Fruit fly (Drosophila melanogaster): ENCODE measurements around the gene CG14857.
A peak's percentile ranks its signal among the peaks of the same experiment; 100 is the strongest.

The CG14857 gene

dm6 chr3R:14847844-14848243 lies 46.3 kb downstream of the CG14857 start:
- TF ChIP-seq CG13204 (GFP tag; optimal IDR thresholded peaks at IDR 0.05) = no peak
- no peak for TF ChIP-seq EcR (GFP tag; optimal IDR thresholded peaks at IDR 0.05)
- peak; percentile 69 for TF ChIP-seq CG17806 (tag; optimal IDR thresholded peaks at IDR 0.05)
- TF ChIP-seq Pif1A (GFP tag; optimal IDR thresholded peaks at IDR 0.05) = peak; percentile 52
- TF ChIP-seq CG8159 (tag; optimal IDR thresholded peaks at IDR 0.05) = peak; percentile 66
- TF ChIP-seq CG10348 (GFP tag; IDR thresholded peaks at IDR 0.05) = no peak
- no peak for TF ChIP-seq Ets98B (GFP tag; IDR thresholded peaks at IDR 0.05)
- TF ChIP-seq CG8301 (tag; optimal IDR thresholded peaks at IDR 0.05) = peak; percentile 50
- peak; percentile 39 for TF ChIP-seq CG34367 (tag; optimal IDR thresholded peaks at IDR 0.05)
- peak; percentile 57 for TF ChIP-seq CG9948 (tag; optimal IDR thresholded peaks at IDR 0.05)
- TF ChIP-seq CG12605 (GFP tag; IDR thresholded peaks at IDR 0.05) = no peak
- no peak for TF ChIP-seq Snoo (tag; optimal IDR thresholded peaks at IDR 0.05)
- TF ChIP-seq D1 (tag; optimal IDR thresholded peaks at IDR 0.05) = peak; percentile 41
- TF ChIP-seq CG4496 (GFP tag; IDR thresholded peaks at IDR 0.05) = no peak
- TF ChIP-seq Pif1B (GFP tag; optimal IDR thresholded peaks at IDR 0.05) = peak; percentile 59
- TF ChIP-seq CG32121 (GFP tag; IDR thresholded peaks at IDR 0.05) = no peak
- no peak for TF ChIP-seq gl (tag; optimal IDR thresholded peaks at IDR 0.05)
- peak; percentile 68 for TF ChIP-seq CG14655 (GFP tag; optimal IDR thresholded peaks at IDR 0.05)
- TF ChIP-seq CG15710 (tag; optimal IDR thresholded peaks at IDR 0.05) = peak; percentile 59

- TF ChIP-seq CG12605 (GFP tag; IDR thresholded peaks at IDR 0.05) (no peak), gl (tag; optimal IDR thresholded peaks at IDR 0.05) (no peak), CG32121 (GFP tag; IDR thresholded peaks at IDR 0.05) (no peak), CG15710 (tag; optimal IDR thresholded peaks at IDR 0.05) (peak; percentile 21), rn (GFP tag; IDR thresholded peaks at IDR 0.05) (no peak), CG34367 (tag; optimal IDR thresholded peaks at IDR 0.05) (no peak), fd96Ca (GFP tag; IDR thresholded peaks at IDR 0.05) (no peak), CG8159 (tag; optimal IDR thresholded peaks at IDR 0.05) (peak; percentile 2), Pif1A (GFP tag; optimal IDR thresholded peaks at IDR 0.05) (no peak), EcR (GFP tag; optimal IDR thresholded peaks at IDR 0.05) (peak; percentile 75), CG9948 (tag; optimal IDR thresholded peaks at IDR 0.05) (no peak), CG13204 (GFP tag; optimal IDR thresholded peaks at IDR 0.05) (peak; percentile 53), Snoo (tag; optimal IDR thresholded peaks at IDR 0.05) (no peak), Pif1B (GFP tag; optimal IDR thresholded peaks at IDR 0.05) (no peak), Ets98B (GFP tag; IDR thresholded peaks at IDR 0.05) (no peak), CG4496 (GFP tag; IDR thresholded peaks at IDR 0.05) (no peak)
Measured at dm6 chr3R:14852610-14853009, 51.0 kb downstream of the CG14857 start.

DNA sequence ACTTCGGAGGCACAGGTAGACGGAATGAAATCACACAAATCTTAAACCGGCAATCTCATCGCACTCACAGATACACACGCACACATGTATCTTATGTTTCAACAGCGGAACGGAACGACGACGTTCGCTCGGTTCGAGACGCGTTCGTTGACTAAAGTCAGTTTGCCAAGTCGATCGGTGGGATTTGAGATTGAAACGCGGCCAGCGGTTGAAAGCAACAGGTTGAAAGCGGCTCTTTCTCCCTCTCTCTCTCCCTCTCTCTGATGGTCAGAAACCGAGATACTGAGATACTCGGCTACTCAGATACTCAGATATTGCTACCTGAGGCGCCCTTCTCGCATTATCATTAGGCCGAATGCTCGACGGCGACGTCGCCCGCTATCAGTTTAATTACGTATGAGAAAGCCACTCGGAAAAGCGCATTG lies 52.2 kb downstream of the CG14857 start:
- TF ChIP-seq fd96Ca (GFP tag; IDR thresholded peaks at IDR 0.05) (no peak), CG13204 (GFP tag; optimal IDR thresholded peaks at IDR 0.05) (peak; percentile 59), Pif1B (GFP tag; optimal IDR thresholded peaks at IDR 0.05) (peak; percentile 76), CG8159 (tag; optimal IDR thresholded peaks at IDR 0.05) (no peak), CG10348 (GFP tag; IDR thresholded peaks at IDR 0.05) (no peak), CG15710 (tag; optimal IDR thresholded peaks at IDR 0.05) (no peak), gl (tag; optimal IDR thresholded peaks at IDR 0.05) (peak; percentile 61), CG4496 (GFP tag; IDR thresholded peaks at IDR 0.05) (peak; percentile 86), EcR (GFP tag; optimal IDR thresholded peaks at IDR 0.05) (peak; percentile 52), CG17806 (tag; optimal IDR thresholded peaks at IDR 0.05) (peak; percentile 0), Snoo (tag; optimal IDR thresholded peaks at IDR 0.05) (peak; percentile 51), CG32121 (GFP tag; IDR thresholded peaks at IDR 0.05) (peak; percentile 53), rn (GFP tag; IDR thresholded peaks at IDR 0.05) (no peak), Pif1A (GFP tag; optimal IDR thresholded peaks at IDR 0.05) (peak; percentile 77), CG34367 (tag; optimal IDR thresholded peaks at IDR 0.05) (peak; percentile 18), CG14655 (GFP tag; optimal IDR thresholded peaks at IDR 0.05) (peak; percentile 35), CG8301 (tag; optimal IDR thresholded peaks at IDR 0.05) (peak; percentile 46), Ets98B (GFP tag; IDR thresholded peaks at IDR 0.05) (peak; percentile 74), CG12605 (GFP tag; IDR thresholded peaks at IDR 0.05) (peak; percentile 54), CG9948 (tag; optimal IDR thresholded peaks at IDR 0.05) (no peak), D1 (tag; optimal IDR thresholded peaks at IDR 0.05) (no peak)
